Worm (Caenorhabditis elegans) whole organism, late embryonic: ENCODE results near the gene dyci-1.

ENCODE experiments used
- K02D7.2 ChIP-seq: sonication (generic microtip); optimal IDR thresholded peaks from 2 replicates; lab custom pipeline; 2017; ENCODE audit warnings: mild to moderate bottlenecking, missing genetic modification characterization, missing compliant biosample characterization
- ets-4 ChIP-seq: sonication (generic microtip); optimal IDR thresholded peaks from 2 replicates; lab custom pipeline; 2016; ENCODE audit warnings: missing genetic modification characterization, missing compliant biosample characterization
- fkh-10 ChIP-seq: fragments of 150-350 bp; optimal IDR thresholded peaks from 2 replicates; lab custom pipeline; 2014; ENCODE audit warnings: missing biosample characterization, missing genetic modification reagents, missing genetic modification characterization
- fkh-6 ChIP-seq: sonication (generic microtip); optimal IDR thresholded peaks from 2 replicates; lab custom pipeline; 2016; ENCODE audit warnings: missing genetic modification characterization, missing compliant biosample characterization
- nhr-11 ChIP-seq: fragments of 150-350 bp; optimal IDR thresholded peaks from 2 replicates; lab custom pipeline; 2014; ENCODE audit warnings: missing biosample characterization, missing genetic modification characterization
- pros-1 ChIP-seq: fragments of 150-350 bp; optimal IDR thresholded peaks from 2 replicates; lab custom pipeline; 2014; ENCODE audit warnings: missing biosample characterization, missing genetic modification reagents, missing genetic modification characterization
- rnt-1 ChIP-seq: sonication (generic microtip); optimal IDR thresholded peaks from 2 replicates; lab custom pipeline; 2016; ENCODE audit warnings: missing genetic modification characterization, missing compliant biosample characterization
- sox-2 ChIP-seq: fragments of 200-800 bp; sonication (Bioruptor generic); IDR thresholded peaks from 2 replicates; pipeline ENCODE4 v1.3.6; 2022; ENCODE audit warnings: missing genetic modification reagents, missing genetic modification characterization, missing compliant biosample characterization

DNA sequence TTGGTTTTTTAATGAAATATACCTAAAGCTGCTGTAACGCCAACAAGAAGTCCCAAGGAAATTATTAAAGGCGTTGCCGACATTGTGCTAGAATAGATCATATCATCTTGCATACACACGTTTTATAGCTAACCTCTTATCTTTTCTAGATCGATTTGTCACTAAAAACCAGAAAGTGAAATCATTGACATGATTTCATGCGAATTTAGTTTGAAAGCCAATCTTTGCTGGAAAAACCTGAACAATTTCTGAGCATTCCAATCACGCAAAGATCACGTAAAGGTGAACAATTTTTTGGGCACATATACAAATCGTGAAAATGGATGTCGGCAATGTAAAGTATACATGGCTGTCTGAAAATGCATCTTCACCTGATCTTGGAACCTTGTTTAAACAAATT lies 37.3 kb upstream of the dyci-1 start, which contains the start of gene C17H12.6:
- TF ChIP-seq nhr-11 (tag; lab: Kevin White, UChicago) (no peak), pros-1 (tag; lab: Kevin White, UChicago) (no peak), rnt-1 (tag; lab: Kevin White, UChicago) (no peak), fkh-6 (tag; lab: Kevin White, UChicago) (no peak), fkh-10 (GFP tag; lab: Kevin White, UChicago) (no peak), sox-2 (GFP tag; lab: Robert Waterston, UW) (no peak), ets-4 (tag; lab: Kevin White, UChicago) (no peak), K02D7.2 (no peak)
